Fruit fly (Drosophila melanogaster): ENCODE measurements around the gene CG42374.

The CG42374 gene

DNA sequence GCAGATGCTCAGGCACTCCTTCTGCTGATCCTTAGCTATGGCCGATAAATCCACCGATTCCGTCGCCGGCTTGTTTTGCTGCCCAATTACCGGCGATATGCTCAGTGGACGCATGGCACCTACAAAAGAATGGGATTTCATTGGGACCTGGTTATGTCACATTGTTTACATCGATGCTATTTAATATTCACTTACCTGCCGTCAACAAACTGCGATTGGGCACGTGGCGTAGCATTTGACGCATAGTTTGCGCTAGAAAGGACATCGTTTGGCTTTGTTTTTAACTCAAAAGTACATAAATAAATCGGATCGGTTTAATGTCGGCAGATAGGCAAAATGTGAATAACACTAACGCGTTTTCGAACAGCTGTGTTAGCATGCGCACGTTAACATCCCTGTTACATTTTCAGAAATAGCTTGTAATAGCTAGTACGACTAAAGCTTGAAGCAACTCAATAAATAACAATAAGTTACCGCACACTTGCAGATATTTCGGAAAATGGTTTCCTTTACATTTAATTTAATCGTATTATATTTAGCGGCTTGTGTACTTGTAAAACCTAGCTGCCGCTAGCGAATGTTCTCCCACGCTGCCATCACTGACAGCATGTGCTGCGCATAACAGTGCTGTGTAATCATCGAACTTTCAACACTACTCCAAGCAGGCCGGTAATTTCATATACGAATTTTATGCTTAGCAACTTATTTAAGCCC lies 8.7 kb upstream of the CG42374 start, which contains the start of the genes mRpL21 and rept (continued):
- 0 out of 3 replicates have a peak, but pooled peaks have one; percentile 8 for TF ChIP-seq sr (GFP tag; IDR thresholded peaks at IDR 0.05)
- peak; percentile 16 for TF ChIP-seq Antp (GFP tag; optimal IDR thresholded peaks at IDR 0.05)
- TF ChIP-seq Gug (GFP tag; IDR thresholded peaks at IDR 0.05) = peak; percentile 45; the same call in 1 of the 4 replicates
- peak in 1 of 3 experiments; percentile 17 for TF ChIP-seq Stat92E (GFP tag; optimal IDR thresholded peaks at IDR 0.05)
- TF ChIP-seq trem (tag; optimal IDR thresholded peaks at IDR 0.05) = peak; percentile 53
- TF ChIP-seq ranshi (GFP tag; IDR thresholded peaks at IDR 0.05) = no peak
- TF ChIP-seq CG16779 (GFP tag; IDR thresholded peaks at IDR 0.05) = peak; percentile 41; the same call in 1 of the 2 replicates
- TF ChIP-seq sim (GFP tag; IDR thresholded peaks at IDR 0.05) = no peak
- no peak for TF ChIP-seq CG5180 (GFP tag; optimal IDR thresholded peaks at IDR 0.05)
- TF ChIP-seq CG33213 (GFP tag; optimal IDR thresholded peaks at IDR 0.05) = peak; percentile 22
- TF ChIP-seq maf-S (GFP tag; optimal IDR thresholded peaks at IDR 0.05) = peak; percentile 50
- TF ChIP-seq Six4 (GFP tag; optimal IDR thresholded peaks at IDR 0.05) = peak; percentile 18
- TF ChIP-seq NFAT (GFP tag; IDR thresholded peaks at IDR 0.05) = peak; percentile 43
- TF ChIP-seq btn (GFP tag; optimal IDR thresholded peaks at IDR 0.05) = no peak
- peak; percentile 65 for TF ChIP-seq CG13775 (GFP tag; optimal IDR thresholded peaks at IDR 0.05)
- no peak for TF ChIP-seq CG34224 (GFP tag; IDR thresholded peaks at IDR 0.05; ENCODE audit: partially characterized antibody)
- no peak for TF ChIP-seq slp2 (GFP tag; optimal IDR thresholded peaks at IDR 0.05)
- TF ChIP-seq pum (GFP tag; optimal IDR thresholded peaks at IDR 0.05) = peak; percentile 22
- peak; percentile 19 for TF ChIP-seq CG15269 (tag; optimal IDR thresholded peaks at IDR 0.05)
- no peak for TF ChIP-seq crc (GFP tag; optimal IDR thresholded peaks at IDR 0.05)
- no peak for TF ChIP-seq CG2889 (GFP tag; IDR thresholded peaks at IDR 0.05)
- peak; percentile 72 for TF ChIP-seq HmgZ (tag; optimal IDR thresholded peaks at IDR 0.05)
- TF ChIP-seq esg (GFP tag; conservative IDR thresholded peaks at IDR 0.05) = no peak; the same call in 1 of the 2 replicates
- TF ChIP-seq Camta (GFP tag; optimal IDR thresholded peaks at IDR 0.05) = peak; percentile 37
- TF ChIP-seq lola (GFP tag; optimal IDR thresholded peaks at IDR 0.05) = peak in 1 of 3 experiments; percentile 35
- TF ChIP-seq CG9437 (GFP tag; optimal IDR thresholded peaks at IDR 0.05) = peak; percentile 46
- peak; percentile 87 for TF ChIP-seq CG2120 (GFP tag; optimal IDR thresholded peaks at IDR 0.05)
- peak; percentile 51 for TF ChIP-seq tin (GFP tag; optimal IDR thresholded peaks at IDR 0.05)
- TF ChIP-seq CG12071 (GFP tag; optimal IDR thresholded peaks at IDR 0.05) = no peak
- TF ChIP-seq CG5245 (GFP tag; optimal IDR thresholded peaks at IDR 0.05) = peak; percentile 37
- no peak for TF ChIP-seq fru (optimal IDR thresholded peaks at IDR 0.05)
- TF ChIP-seq sob (GFP tag; IDR thresholded peaks at IDR 0.05) = peak; percentile 60
- no peak for TF ChIP-seq CG10959 (GFP tag; IDR thresholded peaks at IDR 0.05)
- peak; percentile 29 for TF ChIP-seq CG34376 (GFP tag; optimal IDR thresholded peaks at IDR 0.05)
- no peak for TF ChIP-seq pnt (GFP tag; optimal IDR thresholded peaks at IDR 0.05)
- peak; percentile 96 for TF ChIP-seq Med (GFP tag)
- TF ChIP-seq CG9817 (tag; optimal IDR thresholded peaks at IDR 0.05) = peak; percentile 64
- no peak for TF ChIP-seq CG32767 (GFP tag; IDR thresholded peaks at IDR 0.05)
- TF ChIP-seq gem (tag; optimal IDR thresholded peaks at IDR 0.05) = peak; percentile 48
- peak; percentile 45 for TF ChIP-seq cwo (GFP tag; optimal IDR thresholded peaks at IDR 0.05)
- no peak for TF ChIP-seq psq (GFP tag; optimal IDR thresholded peaks at IDR 0.05)
- TF ChIP-seq CG1603 (tag; optimal IDR thresholded peaks at IDR 0.05) = peak; percentile 68
- TF ChIP-seq Awh (GFP tag; IDR thresholded peaks at IDR 0.05) = no peak
- no peak for TF ChIP-seq CG3995 (GFP tag; optimal IDR thresholded peaks at IDR 0.05)
- peak; percentile 63 to 70 for TF ChIP-seq dpn (GFP tag; optimal IDR thresholded peaks at IDR 0.05)
- TF ChIP-seq Nf-YB (GFP tag; optimal IDR thresholded peaks at IDR 0.05) = peak; percentile 5
- peak; percentile 41; the same call in 1 of the 2 replicates for TF ChIP-seq chm (GFP tag; IDR thresholded peaks at IDR 0.05)
- no peak for TF ChIP-seq usp (GFP tag; optimal IDR thresholded peaks at IDR 0.05)
- TF ChIP-seq CG10565 (GFP tag; optimal IDR thresholded peaks at IDR 0.05) = peak; percentile 27
- TF ChIP-seq nmo (GFP tag; optimal IDR thresholded peaks at IDR 0.05) = peak; percentile 70
